In the genomic region with DNA sequence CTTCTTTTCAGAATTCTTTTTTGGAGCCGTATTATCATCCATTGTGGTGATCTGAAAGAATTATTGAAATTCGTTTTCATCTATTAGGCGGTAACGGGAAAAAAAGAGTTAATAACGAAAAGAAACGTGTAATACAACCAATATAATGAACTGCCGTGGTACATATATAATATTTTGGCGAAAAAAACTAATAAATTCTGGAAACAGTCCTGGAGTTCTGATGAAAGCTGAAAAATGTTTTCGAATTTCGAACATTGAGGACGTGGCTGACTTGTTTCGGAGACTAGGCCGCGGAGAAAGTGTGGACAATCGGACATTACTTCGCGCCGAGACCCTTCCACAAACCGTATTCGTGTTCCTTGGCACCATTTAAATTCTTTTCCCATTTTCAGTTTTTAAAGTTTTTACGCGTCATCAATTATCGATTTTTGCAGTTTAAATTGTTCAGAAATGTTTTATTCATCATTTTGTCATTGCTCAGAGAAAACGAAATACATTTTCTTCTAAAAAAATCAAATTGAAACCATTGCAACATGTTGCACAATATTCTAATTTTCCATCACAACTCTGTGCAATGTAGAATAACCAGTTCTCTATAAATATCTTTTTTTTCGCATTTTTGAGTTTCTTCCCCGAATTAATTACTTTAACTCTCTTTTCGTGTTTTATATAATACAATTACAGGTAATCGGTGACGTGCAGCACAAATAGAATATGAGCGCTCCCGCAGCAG, we compare ENCODE assay signal across 3 worm cellular contexts.
A peak's percentile ranks its signal among the peaks of the same experiment; 100 is the strongest.
TF ChIP-seq lines count a peak whose summit lies in the region.

Gene gad-1 (minus strand): TSS at position 51 of the 733 bp plus-strand sequence.
Gene erfa-1 (plus strand): TSS at position 683 of the 733 bp plus-strand sequence.

TF ChIP-seq in whole organism, L2 larva, 48 proteins besides CTCF, POLR2A, EP300 and RAD21 (continued from another document):
- TF ChIP-seq ceh-16 (tag; optimal IDR thresholded peaks at IDR 0.05; lab: Kevin White, UChicago), result no peak
- peak; percentile 38 for TF ChIP-seq nhr-25 (tag; optimal IDR thresholded peaks at IDR 0.05; lab: Kevin White, UChicago)
- TF ChIP-seq nhr-11 (tag; optimal IDR thresholded peaks at IDR 0.05; lab: Kevin White, UChicago), result no peak

TF ChIP-seq in whole organism, L4 larva, 104 proteins besides CTCF, POLR2A, EP300 and RAD21 (continued from another document):
- TF ChIP-seq dpl-1 (GFP tag; optimal IDR thresholded peaks at IDR 0.05; lab: Kevin White, UChicago) (peak; percentile 65), ceh-28 (tag; optimal IDR thresholded peaks at IDR 0.05; lab: Kevin White, UChicago) (peak; percentile 56), ztf-11 (tag; optimal IDR thresholded peaks at IDR 0.05; lab: Kevin White, UChicago) (no peak), ceh-32 (tag; optimal IDR thresholded peaks at IDR 0.05; lab: Kevin White, UChicago; ENCODE audit: poor library complexity) (no peak), nhr-28 (tag; optimal IDR thresholded peaks at IDR 0.05; lab: Kevin White, UChicago) (peak; percentile 52), zip-2 (tag; optimal IDR thresholded peaks at IDR 0.05; lab: Kevin White, UChicago) (peak; percentile 70), tra-1 (GFP tag; IDR thresholded peaks at IDR 0.05; lab: Robert Waterston, UW) (no peak), hif-1 (tag; optimal IDR thresholded peaks at IDR 0.05; lab: Kevin White, UChicago) (peak in 1 of 2 experiments; percentile 75), rbr-2 (tag; optimal IDR thresholded peaks at IDR 0.05; lab: Kevin White, UChicago) (peak; percentile 10), hlh-30 (tag; optimal IDR thresholded peaks at IDR 0.05; lab: Kevin White, UChicago; ENCODE audit: insufficient read depth) (peak; percentile 48)

TF ChIP-seq in whole organism, late embryonic, 69 proteins besides CTCF, POLR2A, EP300 and RAD21 (continued from another document):
- no peak for TF ChIP-seq Y22D7AL.16 (tag; optimal IDR thresholded peaks at IDR 0.05; lab: Kevin White, UChicago)
- peak; percentile 7 for TF ChIP-seq ref-2 (tag; optimal IDR thresholded peaks at IDR 0.05; lab: Kevin White, UChicago)
